Worm (Caenorhabditis elegans): ENCODE measurements around the gene ifet-1.

DNA sequence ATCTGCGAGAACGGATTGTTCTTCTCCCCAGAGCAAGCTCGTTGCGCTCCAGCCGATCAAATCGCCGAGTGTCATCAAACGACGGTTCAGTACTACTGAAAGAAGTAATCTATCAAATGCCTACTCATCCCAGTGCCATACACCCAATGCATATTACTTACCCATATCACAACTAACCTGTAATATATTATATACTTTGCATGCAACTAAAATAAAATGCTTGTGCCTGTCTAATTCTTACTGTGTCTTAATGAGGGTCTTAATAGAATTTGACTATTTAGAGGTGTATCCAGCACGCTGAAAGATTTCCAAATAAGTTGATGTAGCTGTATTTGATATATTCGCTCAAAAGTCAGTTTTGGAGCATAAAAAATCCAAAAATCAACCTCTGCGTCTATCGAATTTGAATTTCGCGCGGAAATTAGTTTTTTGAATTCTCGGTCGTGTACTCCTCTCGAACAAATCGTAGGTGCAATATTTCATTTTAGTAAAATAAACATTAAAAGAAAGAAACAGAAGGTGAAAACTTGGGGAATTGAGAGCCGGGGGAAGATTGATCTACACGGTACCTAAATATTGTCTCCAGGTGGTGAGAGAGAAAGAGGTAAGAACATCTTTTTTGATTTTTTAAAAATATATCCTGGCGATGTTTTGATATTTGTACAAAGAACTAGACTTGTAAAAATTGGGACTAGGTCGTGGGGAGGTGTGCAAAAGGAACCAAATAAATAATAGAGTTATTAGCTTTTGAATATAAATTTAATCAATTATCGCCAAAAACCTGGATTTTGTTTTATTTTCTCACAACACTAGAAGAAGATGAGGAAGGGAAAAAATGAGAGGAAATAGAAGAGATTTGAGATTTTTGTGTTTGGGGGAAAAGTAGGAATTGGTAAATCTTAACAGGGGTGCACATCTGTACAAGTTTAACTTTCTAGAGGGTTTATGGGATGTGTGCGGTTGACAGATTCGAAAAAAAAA, 16.5 kb upstream of the ifet-1 start:
- no peak for TF ChIP-seq unc-39 (tag; optimal IDR thresholded peaks at IDR 0.05)
- TF ChIP-seq nhr-25 (tag; optimal IDR thresholded peaks at IDR 0.05) = peak; percentile 5
- TF ChIP-seq ceh-9 (tag; optimal IDR thresholded peaks at IDR 0.05) = no peak
- TF ChIP-seq nhr-11 (tag; optimal IDR thresholded peaks at IDR 0.05) = no peak
- TF ChIP-seq nfya-1 (tag; optimal IDR thresholded peaks at IDR 0.05; ENCODE audit: insufficient read depth) = peak; percentile 19
- no peak for TF ChIP-seq nhr-76 (tag; optimal IDR thresholded peaks at IDR 0.05)
- no peak for TF ChIP-seq lin-15B (tag; optimal IDR thresholded peaks at IDR 0.05)
- no peak for TF ChIP-seq fkh-10 (GFP tag; optimal IDR thresholded peaks at IDR 0.05)
- TF ChIP-seq snpc-4 (tag; optimal IDR thresholded peaks at IDR 0.05) = no peak
- peak; percentile 19 for TF ChIP-seq aly-2 (tag; optimal IDR thresholded peaks at IDR 0.05)
- TF ChIP-seq tbx-2 (tag; optimal IDR thresholded peaks at IDR 0.05) = no peak
- no peak for TF ChIP-seq fos-1 (tag; optimal IDR thresholded peaks at IDR 0.05)
- no peak for TF ChIP-seq ceh-82 (tag; optimal IDR thresholded peaks at IDR 0.05)
